Fruit fly (Drosophila melanogaster): Measurements from ENCODE around the gene sage.

Gene sage

dm6 chr3R:9227944-9228343 lies 36.0 kb downstream of the sage start:
- TF ChIP-seq GATAd (GFP tag; optimal IDR thresholded peaks at IDR 0.05) (no peak), Vsx2 (GFP tag; optimal IDR thresholded peaks at IDR 0.05; ENCODE audit: partially characterized antibody) (no peak), N (GFP tag; optimal IDR thresholded peaks at IDR 0.05) (no peak), foxo (GFP tag; optimal IDR thresholded peaks at IDR 0.05) (no peak), h (GFP tag; optimal IDR thresholded peaks at IDR 0.05) (no peak), Dfd (GFP tag; optimal IDR thresholded peaks at IDR 0.05) (no peak), rgr (GFP tag; optimal IDR thresholded peaks at IDR 0.05) (no peak), pan (optimal IDR thresholded peaks at IDR 0.05) (no peak), jim (GFP tag; optimal IDR thresholded peaks at IDR 0.05) (no peak), Sp1 (GFP tag; optimal IDR thresholded peaks at IDR 0.05) (no peak), Abd-B (GFP tag; optimal IDR thresholded peaks at IDR 0.05) (no peak), sv (GFP tag; optimal IDR thresholded peaks at IDR 0.05) (no peak)

dm6 chr3R:9227330-9227729 lies 36.6 kb downstream of the sage start:
- no peak for TF ChIP-seq Rel (GFP tag; optimal IDR thresholded peaks at IDR 0.05)
- TF ChIP-seq Rel (tag; optimal IDR thresholded peaks at IDR 0.05), result no peak
- no peak for TF ChIP-seq tai (GFP tag; optimal IDR thresholded peaks at IDR 0.05)
- TF ChIP-seq h (GFP tag; optimal IDR thresholded peaks at IDR 0.05), result peak; percentile 74
- TF ChIP-seq N (GFP tag; optimal IDR thresholded peaks at IDR 0.05), result no peak
- peak; percentile 73 for TF ChIP-seq sage (GFP tag; optimal IDR thresholded peaks at IDR 0.05)
- no peak for TF ChIP-seq Dfd (GFP tag; optimal IDR thresholded peaks at IDR 0.05)
- TF ChIP-seq fru (GFP tag; optimal IDR thresholded peaks at IDR 0.05), result peak; percentile 44
- TF ChIP-seq rgr (GFP tag; optimal IDR thresholded peaks at IDR 0.05), result peak; percentile 84
- TF ChIP-seq dsf (GFP tag; optimal IDR thresholded peaks at IDR 0.05; ENCODE audit: borderline replicate concordance), result no peak
- peak; percentile 5 for TF ChIP-seq CG32264 (GFP tag; optimal IDR thresholded peaks at IDR 0.05)
- TF ChIP-seq foxo (GFP tag; optimal IDR thresholded peaks at IDR 0.05), result peak in 1 of 2 experiments; percentile 83
- no peak for TF ChIP-seq CG9705 (GFP tag; optimal IDR thresholded peaks at IDR 0.05)
- TF ChIP-seq Sp1 (GFP tag; optimal IDR thresholded peaks at IDR 0.05), result peak; percentile 58
- no peak for TF ChIP-seq Dif (GFP tag; optimal IDR thresholded peaks at IDR 0.05; ENCODE audit: partially characterized antibody)
- peak; percentile 72 for TF ChIP-seq dmrt93B (GFP tag; optimal IDR thresholded peaks at IDR 0.05)
- no peak for TF ChIP-seq Abd-B (GFP tag; optimal IDR thresholded peaks at IDR 0.05)
- TF ChIP-seq GATAd (GFP tag; optimal IDR thresholded peaks at IDR 0.05), result no peak
- no peak for TF ChIP-seq lola (GFP tag; optimal IDR thresholded peaks at IDR 0.05)
- TF ChIP-seq usp (GFP tag; optimal IDR thresholded peaks at IDR 0.05), result no peak
- TF ChIP-seq sv (GFP tag; optimal IDR thresholded peaks at IDR 0.05), result peak; percentile 46
- TF ChIP-seq psq (GFP tag; optimal IDR thresholded peaks at IDR 0.05), result no peak
- no peak for TF ChIP-seq Mio (GFP tag; optimal IDR thresholded peaks at IDR 0.05)
- TF ChIP-seq br (GFP tag; optimal IDR thresholded peaks at IDR 0.05), result no peak
- peak; percentile 23 for TF ChIP-seq brk (GFP tag; optimal IDR thresholded peaks at IDR 0.05)
- no peak for TF ChIP-seq pan (optimal IDR thresholded peaks at IDR 0.05)
- no peak for TF ChIP-seq Myc (optimal IDR thresholded peaks at IDR 0.05)
- no peak for TF ChIP-seq Vsx2 (GFP tag; optimal IDR thresholded peaks at IDR 0.05; ENCODE audit: partially characterized antibody)
- TF ChIP-seq OdsH (GFP tag; optimal IDR thresholded peaks at IDR 0.05), result peak; percentile 72
- TF ChIP-seq Hr78 (GFP tag; optimal IDR thresholded peaks at IDR 0.05), result no peak
- no peak for TF ChIP-seq CrebA (GFP tag; optimal IDR thresholded peaks at IDR 0.05; ENCODE audit: borderline replicate concordance)
- peak; percentile 59 for TF ChIP-seq ey (GFP tag; optimal IDR thresholded peaks at IDR 0.05)
- TF ChIP-seq dl (GFP tag; optimal IDR thresholded peaks at IDR 0.05; ENCODE audit: insufficient read depth in 1 of 2, partially characterized antibody in 2 of 2), result no peak
- peak; percentile 31 for TF ChIP-seq Hnf4 (GFP tag; optimal IDR thresholded peaks at IDR 0.05)
- peak; percentile 3 for TF ChIP-seq woc (GFP tag; optimal IDR thresholded peaks at IDR 0.05)
- peak; percentile 73 for TF ChIP-seq HLH106 (tag; optimal IDR thresholded peaks at IDR 0.05)

dm6 chr3R:9226701-9227313 lies 37.1 kb downstream of the sage start:
- no peak for TF ChIP-seq ey (GFP tag; optimal IDR thresholded peaks at IDR 0.05)
- TF ChIP-seq pan (optimal IDR thresholded peaks at IDR 0.05), result no peak
- TF ChIP-seq Abd-B (GFP tag; optimal IDR thresholded peaks at IDR 0.05), result no peak
- TF ChIP-seq Rel (GFP tag; optimal IDR thresholded peaks at IDR 0.05), result no peak
- TF ChIP-seq Rel (tag; optimal IDR thresholded peaks at IDR 0.05), result peak; percentile 93
- no peak for TF ChIP-seq h (GFP tag; optimal IDR thresholded peaks at IDR 0.05)
- TF ChIP-seq dl (GFP tag; optimal IDR thresholded peaks at IDR 0.05; ENCODE audit: insufficient read depth in 1 of 2, partially characterized antibody in 2 of 2), result peak; percentile 32 to 65
- no peak for TF ChIP-seq brk (GFP tag; optimal IDR thresholded peaks at IDR 0.05)
- peak; percentile 94 for TF ChIP-seq psq (GFP tag; optimal IDR thresholded peaks at IDR 0.05)
- TF ChIP-seq dsf (GFP tag; optimal IDR thresholded peaks at IDR 0.05; ENCODE audit: borderline replicate concordance), result no peak
- peak; percentile 5 for TF ChIP-seq woc (GFP tag; optimal IDR thresholded peaks at IDR 0.05)
- TF ChIP-seq Sp1 (GFP tag; optimal IDR thresholded peaks at IDR 0.05), result no peak
- peak; percentile 73 for TF ChIP-seq Vsx2 (GFP tag; optimal IDR thresholded peaks at IDR 0.05; ENCODE audit: partially characterized antibody)
- no peak for TF ChIP-seq sage (GFP tag; optimal IDR thresholded peaks at IDR 0.05)
- TF ChIP-seq lola (GFP tag; optimal IDR thresholded peaks at IDR 0.05), result no peak
- TF ChIP-seq rgr (GFP tag; optimal IDR thresholded peaks at IDR 0.05), result no peak
- no peak for TF ChIP-seq tai (GFP tag; optimal IDR thresholded peaks at IDR 0.05)
- no peak for TF ChIP-seq Jra (GFP tag; optimal IDR thresholded peaks at IDR 0.05)
- TF ChIP-seq HLH106 (tag; optimal IDR thresholded peaks at IDR 0.05), result no peak
- TF ChIP-seq jim (GFP tag; optimal IDR thresholded peaks at IDR 0.05), result no peak
- peak; percentile 75 for TF ChIP-seq Dif (GFP tag; optimal IDR thresholded peaks at IDR 0.05; ENCODE audit: partially characterized antibody)
- no peak for TF ChIP-seq foxo (GFP tag; optimal IDR thresholded peaks at IDR 0.05)
- TF ChIP-seq Mio (GFP tag; optimal IDR thresholded peaks at IDR 0.05), result no peak
- no peak for TF ChIP-seq GATAd (GFP tag; optimal IDR thresholded peaks at IDR 0.05)
- no peak for TF ChIP-seq sv (GFP tag; optimal IDR thresholded peaks at IDR 0.05)
- TF ChIP-seq CG9705 (GFP tag; optimal IDR thresholded peaks at IDR 0.05), result no peak
- no peak for TF ChIP-seq dmrt93B (GFP tag; optimal IDR thresholded peaks at IDR 0.05)
- TF ChIP-seq CG32264 (GFP tag; optimal IDR thresholded peaks at IDR 0.05), result no peak
- no peak for TF ChIP-seq N (GFP tag; optimal IDR thresholded peaks at IDR 0.05)
- TF ChIP-seq br (GFP tag; optimal IDR thresholded peaks at IDR 0.05), result no peak
- TF ChIP-seq OdsH (GFP tag; optimal IDR thresholded peaks at IDR 0.05), result no peak
- no peak for TF ChIP-seq CrebA (GFP tag; optimal IDR thresholded peaks at IDR 0.05; ENCODE audit: borderline replicate concordance)
- no peak for TF ChIP-seq Hr83 (GFP tag; optimal IDR thresholded peaks at IDR 0.05; ENCODE audit: poor library complexity, severe bottlenecking)
- TF ChIP-seq fru (GFP tag; optimal IDR thresholded peaks at IDR 0.05), result no peak
- no peak for TF ChIP-seq Dfd (GFP tag; optimal IDR thresholded peaks at IDR 0.05)
- no peak for TF ChIP-seq Hnf4 (GFP tag; optimal IDR thresholded peaks at IDR 0.05)
